Worm (Caenorhabditis elegans): ENCODE data around the gene drl-1.

DNA sequence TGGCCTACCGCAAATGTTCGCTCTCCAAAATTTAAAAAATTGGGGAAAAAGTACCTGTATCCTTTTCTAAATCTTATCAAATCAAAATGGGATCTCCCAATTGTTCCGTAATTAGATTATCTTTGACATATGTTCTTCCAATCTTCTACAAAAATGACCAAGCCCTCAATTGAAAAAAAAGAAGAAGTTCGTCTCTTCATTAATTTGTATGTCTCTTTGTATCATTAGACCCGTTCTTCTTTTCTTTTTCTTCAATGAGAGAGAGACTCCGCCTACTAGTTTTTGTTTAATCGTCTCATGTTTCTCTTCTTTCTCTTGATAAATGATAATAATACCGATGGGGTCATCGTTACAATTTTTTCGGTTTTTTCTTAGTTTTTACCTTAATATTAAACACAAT is 21.6 kb upstream of the drl-1 start:
- TF ChIP-seq ama-1 (optimal IDR thresholded peaks at IDR 0.05) (no peak), aly-1 (tag; optimal IDR thresholded peaks at IDR 0.05) (no peak), pes-1 (GFP tag; IDR thresholded peaks at IDR 0.05) (no peak), flt-1 (GFP tag; IDR thresholded peaks at IDR 0.05) (no peak), hnd-1 (tag; optimal IDR thresholded peaks at IDR 0.05) (no peak)

All from whole organism, early embryonic.